Fruit fly (Drosophila melanogaster) Kc167 (cell line): ENCODE results near the gene alphaTub84B.

ENCODE experiments used
- Sin3A ChIP-seq: fragments of >200 bp; optimal IDR thresholded peaks from 2 replicates; lab custom pipeline; 2018; ENCODE audit warnings: missing external identifiers
- insv ChIP-seq: fragments of >200 bp; optimal IDR thresholded peaks from 3 replicates; lab custom pipeline; 2018; ENCODE audit warnings: missing external identifiers
- psq ChIP-seq: fragments of >200 bp; optimal IDR thresholded peaks from 2 replicates; lab custom pipeline; 2017; ENCODE audit warnings: missing external identifiers
- ttk ChIP-seq: sonication (Bioruptor generic); optimal IDR thresholded peaks from 2 replicates; lab custom pipeline; 2017; ENCODE audit warnings: missing external identifiers

DNA sequence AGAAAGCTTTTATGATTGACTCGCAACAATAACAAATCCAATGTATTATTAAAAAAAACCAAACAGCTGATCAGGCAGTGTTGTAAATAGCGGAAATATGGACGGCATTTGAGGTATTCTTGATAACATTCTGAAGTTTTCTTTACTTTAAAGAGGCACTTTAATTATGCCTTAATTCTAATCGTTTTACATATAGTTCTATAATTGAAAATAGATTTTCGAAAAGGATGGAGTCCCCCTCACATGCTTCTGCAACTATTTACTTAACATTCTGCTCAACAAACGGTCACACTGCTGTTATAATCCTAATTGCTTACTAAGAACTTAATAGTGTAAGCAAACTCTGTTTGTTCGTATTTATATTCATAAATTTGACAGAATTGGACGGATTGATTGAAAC, 41.6 kb downstream of the alphaTub84B start, which contains the start of gene CG10068:
- no peak for TF ChIP-seq ttk (lab: Kevin White, UChicago)
- TF ChIP-seq psq (lab: Kevin White, UChicago): no peak
- no peak for TF ChIP-seq Sin3A (lab: Kevin White, UChicago)
- TF ChIP-seq insv: no peak
